Worm (Caenorhabditis elegans): ENCODE results near the gene B0336.7.

The B0336.7 gene

ce11 chrIII:5692690-5693089 lies 4.5 kb downstream of the B0336.7 start, which contains the start of the genes abi-1 and arle-14:
abi-1 (minus strand) TSS chrIII:5692740.
arle-14 (plus strand) TSS chrIII:5692906.
- TF ChIP-seq mep-1 (tag; optimal IDR thresholded peaks at IDR 0.05) (peak; percentile 31), tbx-8 (GFP tag; optimal IDR thresholded peaks at IDR 0.05) (no peak), sptf-1 (tag; optimal IDR thresholded peaks at IDR 0.05) (peak; percentile 19), lsy-2 (tag; optimal IDR thresholded peaks at IDR 0.05) (peak; percentile 10), ces-1 (GFP tag; optimal IDR thresholded peaks at IDR 0.05) (peak; percentile 76), drap-1 (GFP tag; optimal IDR thresholded peaks at IDR 0.05) (no peak)

- TF ChIP-seq lin-32 (GFP tag; optimal IDR thresholded peaks at IDR 0.05) (no peak), ham-2 (GFP tag; optimal IDR thresholded peaks at IDR 0.05) (no peak), M03D4.4 (tag; optimal IDR thresholded peaks at IDR 0.05) (no peak), nhr-237 (tag; optimal IDR thresholded peaks at IDR 0.05) (no peak), nhr-12 (tag; optimal IDR thresholded peaks at IDR 0.05) (no peak), mls-2 (tag; optimal IDR thresholded peaks at IDR 0.05) (no peak), pha-4 (tag; optimal IDR thresholded peaks at IDR 0.05) (no peak), snpc-4 (tag; optimal IDR thresholded peaks at IDR 0.05) (no peak), nhr-2 (tag; optimal IDR thresholded peaks at IDR 0.05) (no peak)
These were observed 5.3 kb downstream of the B0336.7 start for ce11 chrIII:5691826-5692225.

- no peak for TF ChIP-seq nhr-237 (tag; optimal IDR thresholded peaks at IDR 0.05)
- no peak for TF ChIP-seq mls-2 (tag; optimal IDR thresholded peaks at IDR 0.05)
- TF ChIP-seq unc-62 (GFP tag; optimal IDR thresholded peaks at IDR 0.05) = no peak
- TF ChIP-seq zip-8 (tag; optimal IDR thresholded peaks at IDR 0.05) = no peak
- TF ChIP-seq nhr-2 (tag; optimal IDR thresholded peaks at IDR 0.05) = no peak
- TF ChIP-seq ces-1 (GFP tag; optimal IDR thresholded peaks at IDR 0.05) = peak; percentile 27
- no peak for TF ChIP-seq ztf-11 (tag; optimal IDR thresholded peaks at IDR 0.05)
- TF ChIP-seq nhr-76 (tag; optimal IDR thresholded peaks at IDR 0.05) = no peak
- peak; percentile 75 for TF ChIP-seq pha-4 (tag; optimal IDR thresholded peaks at IDR 0.05)
- no peak for TF ChIP-seq flh-1 (GFP tag; optimal IDR thresholded peaks at IDR 0.05)
- no peak for TF ChIP-seq unc-39 (tag; optimal IDR thresholded peaks at IDR 0.05)
- peak; percentile 33 for TF ChIP-seq lsy-2 (tag; optimal IDR thresholded peaks at IDR 0.05)
These were observed 8.9 kb downstream of the B0336.7 start for ce11 chrIII:5688246-5688645.

ce11 chrIII:5683998-5684397 lies 13.2 kb downstream of the B0336.7 start, which contains the start of gene rcan-1:
rcan-1 (minus strand) TSS chrIII:5684098.
- no peak for TF ChIP-seq zip-8 (tag; optimal IDR thresholded peaks at IDR 0.05)
- TF ChIP-seq mls-2 (tag; optimal IDR thresholded peaks at IDR 0.05) = no peak
- TF ChIP-seq blmp-1 (tag; optimal IDR thresholded peaks at IDR 0.05) = no peak
- no peak for TF ChIP-seq lin-13 (tag; optimal IDR thresholded peaks at IDR 0.05)
- TF ChIP-seq lin-32 (GFP tag; optimal IDR thresholded peaks at IDR 0.05) = no peak
- TF ChIP-seq nhr-28 (tag; optimal IDR thresholded peaks at IDR 0.05) = no peak
- TF ChIP-seq unc-62 (GFP tag; optimal IDR thresholded peaks at IDR 0.05) = no peak
- no peak for TF ChIP-seq sptf-1 (tag; optimal IDR thresholded peaks at IDR 0.05)
- no peak for TF ChIP-seq ztf-11 (tag; optimal IDR thresholded peaks at IDR 0.05)
- no peak for TF ChIP-seq nhr-12 (tag; optimal IDR thresholded peaks at IDR 0.05)
- no peak for TF ChIP-seq ceh-39 (tag; optimal IDR thresholded peaks at IDR 0.05)

ce11 chrIII:5680141-5680540 lies 17.0 kb downstream of the B0336.7 start, which contains the start of gene pst-2:
pst-2 (plus strand) TSS chrIII:5680433.
- TF ChIP-seq ceh-43 (GFP tag; optimal IDR thresholded peaks at IDR 0.05) = no peak
- TF ChIP-seq cnd-1 (tag; optimal IDR thresholded peaks at IDR 0.05) = no peak
- TF ChIP-seq bed-3 (GFP tag; optimal IDR thresholded peaks at IDR 0.05) = no peak
- TF ChIP-seq snpc-4 (tag; optimal IDR thresholded peaks at IDR 0.05) = no peak
- TF ChIP-seq sptf-1 (tag; optimal IDR thresholded peaks at IDR 0.05) = no peak
- no peak for TF ChIP-seq ceh-83 (GFP tag; optimal IDR thresholded peaks at IDR 0.05)
- TF ChIP-seq drap-1 (GFP tag; optimal IDR thresholded peaks at IDR 0.05) = no peak
- no peak for TF ChIP-seq blmp-1 (tag; optimal IDR thresholded peaks at IDR 0.05)
- TF ChIP-seq nhr-76 (tag; optimal IDR thresholded peaks at IDR 0.05) = no peak
- TF ChIP-seq unc-120 (tag; optimal IDR thresholded peaks at IDR 0.05; ENCODE audit: poor library complexity, severe bottlenecking) = no peak

- TF ChIP-seq blmp-1 (tag; optimal IDR thresholded peaks at IDR 0.05) (no peak), pha-4 (tag; optimal IDR thresholded peaks at IDR 0.05) (peak; percentile 99), sptf-1 (tag; optimal IDR thresholded peaks at IDR 0.05) (peak; percentile 88), elt-3 (tag; optimal IDR thresholded peaks at IDR 0.05) (peak; percentile 55), unc-62 (GFP tag; optimal IDR thresholded peaks at IDR 0.05) (peak; percentile 85), lsy-2 (tag; optimal IDR thresholded peaks at IDR 0.05) (peak; percentile 92), ceh-43 (GFP tag; optimal IDR thresholded peaks at IDR 0.05) (peak; percentile 9), ztf-11 (tag; optimal IDR thresholded peaks at IDR 0.05) (peak; percentile 69), lin-13 (tag; optimal IDR thresholded peaks at IDR 0.05) (peak; percentile 99), mab-5 (tag; optimal IDR thresholded peaks at IDR 0.05) (peak; percentile 60), ham-2 (GFP tag; optimal IDR thresholded peaks at IDR 0.05) (peak; percentile 87), nhr-28 (tag; optimal IDR thresholded peaks at IDR 0.05) (peak; percentile 24), snpc-4 (tag; optimal IDR thresholded peaks at IDR 0.05) (no peak), ces-1 (GFP tag; optimal IDR thresholded peaks at IDR 0.05) (peak; percentile 81), mep-1 (tag; optimal IDR thresholded peaks at IDR 0.05) (peak; percentile 100), hlh-1 (tag; optimal IDR thresholded peaks at IDR 0.05) (peak; percentile 66), M03D4.4 (tag; optimal IDR thresholded peaks at IDR 0.05) (peak; percentile 89), nhr-237 (tag; optimal IDR thresholded peaks at IDR 0.05) (peak; percentile 98), flh-1 (GFP tag; optimal IDR thresholded peaks at IDR 0.05) (no peak), ceh-39 (tag; optimal IDR thresholded peaks at IDR 0.05) (peak; percentile 95), nhr-2 (tag; optimal IDR thresholded peaks at IDR 0.05) (peak; percentile 54), elt-1 (tag; optimal IDR thresholded peaks at IDR 0.05; ENCODE audit: borderline replicate concordance, insufficient read depth) (peak; percentile 53), unc-120 (tag; optimal IDR thresholded peaks at IDR 0.05; ENCODE audit: poor library complexity, severe bottlenecking) (peak; percentile 88), tbx-8 (GFP tag; optimal IDR thresholded peaks at IDR 0.05) (peak; percentile 55), bed-3 (GFP tag; optimal IDR thresholded peaks at IDR 0.05) (peak; percentile 26), nhr-76 (tag; optimal IDR thresholded peaks at IDR 0.05) (no peak), mls-2 (tag; optimal IDR thresholded peaks at IDR 0.05) (peak; percentile 73), sem-2 (GFP tag; optimal IDR thresholded peaks at IDR 0.05) (peak; percentile 11)
These were observed 18.2 kb downstream of the B0336.7 start, which contains the start of the genes ska-3 and rps-12 for ce11 chrIII:5678935-5679334. ska-3 (minus strand) TSS chrIII:5679005. rps-12 (plus strand) TSS chrIII:5679298.
